Worm (Caenorhabditis elegans) whole organism, L3 larva: Measurements from ENCODE around the gene M03F8.6.

Experiments
- ceh-16 ChIP-seq: sonication (generic microtip); optimal IDR thresholded peaks from 2 replicates; lab custom pipeline; 2017; ENCODE audit warnings: missing biosample characterization, missing genetic modification characterization
- fkh-10 ChIP-seq: sonication (generic microtip); optimal IDR thresholded peaks from 2 replicates; lab custom pipeline; 2017; ENCODE audit warnings: missing biosample characterization, missing genetic modification reagents, missing genetic modification characterization
- nhr-11 ChIP-seq: fragments of 150-350 bp; optimal IDR thresholded peaks from 2 replicates; lab custom pipeline; 2014; ENCODE audit warnings: missing biosample characterization, missing genetic modification characterization
- nhr-23 ChIP-seq: fragments of 150-350 bp; optimal IDR thresholded peaks from 2 replicates; lab custom pipeline; 2014; ENCODE audit warnings: missing biosample characterization, missing genetic modification reagents, missing genetic modification characterization
- nhr-237 ChIP-seq: fragments of 150-350 bp; optimal IDR thresholded peaks from 2 replicates; lab custom pipeline; 2014; ENCODE audit warnings: missing biosample characterization, missing genetic modification characterization
- nhr-67 ChIP-seq: fragments of 150-350 bp; optimal IDR thresholded peaks from 2 replicates; lab custom pipeline; 2014; ENCODE audit warnings: missing biosample characterization, missing genetic modification characterization
- unc-39 ChIP-seq: sonication (generic microtip); optimal IDR thresholded peaks from 4 replicates; lab custom pipeline; 2017; ENCODE audit warnings: missing biosample characterization, missing genetic modification characterization

DNA sequence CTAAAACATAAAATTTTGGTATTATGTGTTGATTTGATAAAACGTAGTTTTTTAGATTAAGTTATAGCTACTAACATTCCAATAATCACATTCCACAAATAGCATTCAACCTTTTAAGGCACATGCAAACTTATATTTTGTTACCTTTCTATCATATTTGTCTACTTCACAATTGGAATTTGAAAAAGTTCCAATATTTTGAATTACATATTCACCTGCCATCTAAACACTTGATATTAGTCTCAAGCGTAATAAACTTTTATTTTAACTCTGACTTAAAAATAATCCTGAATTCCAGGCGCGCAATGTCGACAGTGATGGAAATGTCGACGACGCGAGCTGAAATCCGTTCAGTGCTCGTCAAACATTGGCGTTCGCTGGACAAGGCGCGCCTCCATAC is 21.1 kb upstream of the M03F8.6 start, which contains the start of gene acy-2:
- no peak for TF ChIP-seq nhr-67 (tag; lab: Kevin White, UChicago)
- TF ChIP-seq nhr-11: no peak
- TF ChIP-seq nhr-23: no peak
- no peak for TF ChIP-seq nhr-237
- no peak for TF ChIP-seq unc-39 (tag; lab: Kevin White, UChicago)
- no peak for TF ChIP-seq ceh-16 (tag; lab: Kevin White, UChicago)
- no peak for TF ChIP-seq fkh-10 (GFP tag; lab: Kevin White, UChicago)
